Worm (Caenorhabditis elegans) whole organism, early embryonic: ENCODE measurements around the gene grsp-2.

Source experiments
- hnd-1 ChIP-seq: sonication (generic microtip); optimal IDR thresholded peaks from 2 replicates; lab custom pipeline; 2016; ENCODE audit warnings: missing genetic modification characterization, missing compliant biosample characterization
- sea-1 ChIP-seq: fragments of 200-800 bp; sonication (Bioruptor generic); conservative IDR thresholded peaks from 2 replicates; pipeline ENCODE4 v1.3.6; 2022; ENCODE audit warnings: missing genetic modification characterization, missing compliant biosample characterization
- tbx-37 ChIP-seq: fragments of 200-800 bp; sonication (Bioruptor generic); conservative IDR thresholded peaks from 2 replicates; pipeline ENCODE4 v1.3.6; 2022; ENCODE audit warnings: missing genetic modification reagents, missing genetic modification characterization, missing compliant biosample characterization
- tra-4 ChIP-seq: sonication (generic microtip); optimal IDR thresholded peaks from 2 replicates; lab custom pipeline; 2017; ENCODE audit warnings: missing genetic modification characterization, missing compliant biosample characterization

DNA sequence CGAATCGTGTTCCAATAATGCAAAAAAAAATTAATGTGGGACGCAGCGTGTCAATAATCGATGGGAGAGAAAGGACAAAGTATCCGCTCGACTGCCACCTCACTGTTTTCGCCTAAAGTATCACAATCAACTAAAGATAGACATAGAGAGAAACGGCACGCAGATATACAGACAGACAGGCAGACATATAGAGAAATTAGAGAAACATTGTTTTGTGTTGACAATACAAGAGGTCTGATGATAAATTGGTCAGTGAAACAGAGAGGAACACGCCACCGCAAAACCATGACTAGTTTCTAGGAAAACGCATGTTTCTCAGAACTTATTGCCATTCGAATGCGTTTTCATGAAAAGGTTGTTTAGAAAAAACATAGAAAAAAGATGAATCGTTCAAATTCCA, 14.5 kb downstream of the grsp-2 start, which contains the start of gene T28C6.8:
- TF ChIP-seq hnd-1 (tag; lab: Kevin White, UChicago), result no peak
- no peak for TF ChIP-seq sea-1 (GFP tag; lab: Robert Waterston, UW)
- TF ChIP-seq tbx-37, result no peak
- TF ChIP-seq tra-4 (tag; lab: Kevin White, UChicago), result no peak
